Worm (Caenorhabditis elegans): ENCODE measurements around the gene B0393.5.

Gene B0393.5

ce11 chrIII:4811195-4811594 lies 45.6 kb downstream of the B0393.5 start, which contains the start of gene C38D4.7:
TSS of gene C38D4.7 (minus strand) at chrIII:4811295.
- TF ChIP-seq nhr-67 (tag; optimal IDR thresholded peaks at IDR 0.05) (no peak), ZK546.5 (tag; optimal IDR thresholded peaks at IDR 0.05) (no peak), elt-3 (tag; optimal IDR thresholded peaks at IDR 0.05) (no peak), nhr-23 (tag; optimal IDR thresholded peaks at IDR 0.05) (no peak), eor-1 (tag; optimal IDR thresholded peaks at IDR 0.05) (no peak), nhr-237 (tag; optimal IDR thresholded peaks at IDR 0.05) (no peak), nfya-1 (tag; optimal IDR thresholded peaks at IDR 0.05; ENCODE audit: insufficient read depth) (no peak), fkh-10 (GFP tag; optimal IDR thresholded peaks at IDR 0.05) (no peak), jun-1 (tag; optimal IDR thresholded peaks at IDR 0.05) (no peak), ceh-28 (tag; optimal IDR thresholded peaks at IDR 0.05) (no peak), nhr-77 (tag; optimal IDR thresholded peaks at IDR 0.05) (no peak), egl-5 (tag; optimal IDR thresholded peaks at IDR 0.05) (no peak), pha-4 (tag; optimal IDR thresholded peaks at IDR 0.05) (no peak), mdl-1 (tag; optimal IDR thresholded peaks at IDR 0.05) (no peak), nhr-76 (tag; optimal IDR thresholded peaks at IDR 0.05) (no peak), nhr-11 (tag; optimal IDR thresholded peaks at IDR 0.05) (no peak), skn-1 (tag; optimal IDR thresholded peaks at IDR 0.05) (no peak)

DNA sequence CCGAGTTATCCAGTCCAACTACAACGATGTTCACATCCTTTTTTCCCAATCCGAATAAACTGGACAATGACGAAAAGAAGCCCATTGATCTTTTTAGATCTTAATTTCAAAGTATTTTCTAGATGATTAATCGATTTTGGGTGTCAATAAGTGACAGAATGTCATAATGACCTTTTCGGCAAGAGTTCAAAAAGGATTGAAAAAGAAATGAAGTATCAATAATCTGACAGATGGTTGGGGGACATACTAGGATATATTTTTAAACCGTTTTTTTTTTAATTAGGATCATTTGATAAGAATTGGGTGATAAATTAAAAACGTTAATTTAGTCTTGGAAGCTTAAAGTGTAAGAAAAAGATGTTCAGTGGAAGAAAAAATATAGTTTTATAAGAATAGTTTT lies 49.2 kb downstream of the B0393.5 start, which contains the start of gene arl-6:
Gene arl-6 (minus strand): TSS at position 101 of the 400 bp plus-strand sequence.
- TF ChIP-seq unc-39 (tag; optimal IDR thresholded peaks at IDR 0.05) (no peak), egl-27 (tag; optimal IDR thresholded peaks at IDR 0.05) (no peak), ceh-82 (tag; optimal IDR thresholded peaks at IDR 0.05) (no peak), ztf-11 (tag; optimal IDR thresholded peaks at IDR 0.05) (no peak), fos-1 (tag; optimal IDR thresholded peaks at IDR 0.05) (no peak), mdl-1 (tag; optimal IDR thresholded peaks at IDR 0.05) (no peak), tbx-2 (tag; optimal IDR thresholded peaks at IDR 0.05) (no peak), nhr-77 (tag; optimal IDR thresholded peaks at IDR 0.05) (no peak), nhr-237 (tag; optimal IDR thresholded peaks at IDR 0.05) (no peak), mml-1 (tag; optimal IDR thresholded peaks at IDR 0.05) (no peak), snpc-4 (tag; optimal IDR thresholded peaks at IDR 0.05) (no peak)

DNA sequence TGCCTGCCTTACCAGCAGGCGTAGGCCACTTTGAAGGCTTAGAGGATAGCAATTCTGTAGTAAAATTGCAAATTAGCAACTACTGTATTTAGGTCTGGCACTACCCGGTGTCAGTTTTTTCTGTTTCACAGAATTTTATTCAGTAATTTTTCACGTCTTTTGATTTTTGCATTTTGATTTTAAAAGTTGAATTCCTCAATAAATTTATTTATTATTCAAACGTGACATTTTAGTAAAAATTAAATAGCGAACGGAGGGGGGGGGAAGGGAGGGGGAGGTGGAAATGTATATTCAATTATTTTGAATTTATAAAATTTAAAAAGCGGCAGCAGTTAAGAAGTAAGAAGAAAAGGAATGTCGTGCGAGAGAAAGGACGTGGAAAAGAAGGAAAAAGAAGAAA lies 51.7 kb downstream of the B0393.5 start, which contains the start of gene F26A1.4:
Gene F26A1.4 (plus strand): TSS at position 301 of the 400 bp plus-strand sequence.
- TF ChIP-seq unc-39 (tag; optimal IDR thresholded peaks at IDR 0.05), result no peak
- TF ChIP-seq R02D3.7 (tag; optimal IDR thresholded peaks at IDR 0.05), result no peak
- no peak for TF ChIP-seq ztf-4 (tag; optimal IDR thresholded peaks at IDR 0.05)
- TF ChIP-seq eor-1 (tag; optimal IDR thresholded peaks at IDR 0.05), result no peak
- TF ChIP-seq lsy-12 (tag; optimal IDR thresholded peaks at IDR 0.05), result no peak
- no peak for TF ChIP-seq jun-1 (tag; optimal IDR thresholded peaks at IDR 0.05)
- no peak for TF ChIP-seq nfya-1 (tag; optimal IDR thresholded peaks at IDR 0.05; ENCODE audit: insufficient read depth)
- TF ChIP-seq hmg-11 (tag; optimal IDR thresholded peaks at IDR 0.05), result no peak
- TF ChIP-seq pha-4 (tag; optimal IDR thresholded peaks at IDR 0.05), result no peak
- no peak for TF ChIP-seq fkh-10 (GFP tag; optimal IDR thresholded peaks at IDR 0.05)
- TF ChIP-seq nhr-25 (tag; optimal IDR thresholded peaks at IDR 0.05), result no peak
- no peak for TF ChIP-seq mdl-1 (tag; optimal IDR thresholded peaks at IDR 0.05)

DNA sequence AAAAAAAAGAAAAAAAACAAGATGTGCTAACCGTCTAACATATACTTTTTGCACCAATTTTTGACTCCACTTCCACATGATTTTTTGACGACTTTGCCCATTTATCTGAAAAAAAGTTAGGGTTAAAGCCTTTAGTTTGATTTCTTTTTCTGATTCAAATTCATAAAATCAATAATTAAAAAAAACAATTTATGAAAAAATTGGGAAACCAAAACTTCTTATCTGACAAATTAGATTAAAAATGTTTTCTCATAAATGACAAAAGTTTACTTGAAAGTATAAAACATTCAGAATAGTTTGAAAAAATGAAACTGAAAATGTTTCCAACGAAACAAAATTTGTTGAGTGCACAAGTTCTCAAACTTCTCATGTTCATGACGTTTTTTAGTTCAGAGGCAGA lies 54.3 kb downstream of the B0393.5 start, which contains the start of gene F26A1.7:
Gene F26A1.7 (minus strand): TSS at position 101 of the 400 bp plus-strand sequence.
- TF ChIP-seq egl-27 (tag; optimal IDR thresholded peaks at IDR 0.05) (no peak), nhr-11 (tag; optimal IDR thresholded peaks at IDR 0.05) (no peak), unc-62 (GFP tag; optimal IDR thresholded peaks at IDR 0.05) (no peak), nhr-43 (tag; optimal IDR thresholded peaks at IDR 0.05; ENCODE audit: poor library complexity, severe bottlenecking) (no peak), egl-5 (tag; optimal IDR thresholded peaks at IDR 0.05) (no peak), lin-39 (tag; optimal IDR thresholded peaks at IDR 0.05) (no peak), snpc-4 (tag; optimal IDR thresholded peaks at IDR 0.05) (no peak), nhr-67 (tag; optimal IDR thresholded peaks at IDR 0.05) (no peak), hmg-11 (tag; optimal IDR thresholded peaks at IDR 0.05) (no peak), lin-15B (tag; optimal IDR thresholded peaks at IDR 0.05) (no peak), nfya-1 (tag; optimal IDR thresholded peaks at IDR 0.05; ENCODE audit: insufficient read depth) (no peak), pqm-1 (tag; optimal IDR thresholded peaks at IDR 0.05) (no peak), zag-1 (tag; optimal IDR thresholded peaks at IDR 0.05) (no peak), mdl-1 (tag; optimal IDR thresholded peaks at IDR 0.05) (no peak)
